Worm (Caenorhabditis elegans) whole organism, L2 larva: ENCODE data around the gene Y19D2B.1.

Experiments used
- R02D3.7 ChIP-seq: fragments of 150-350 bp; optimal IDR thresholded peaks from 2 replicates; lab custom pipeline; 2014; ENCODE audit warnings: missing biosample characterization, missing genetic modification characterization
- aly-2 ChIP-seq: fragments of 150-350 bp; optimal IDR thresholded peaks from 2 replicates; lab custom pipeline; 2014; ENCODE audit warnings: missing biosample characterization, missing genetic modification characterization
- ceh-16 ChIP-seq: fragments of 150-350 bp; optimal IDR thresholded peaks from 2 replicates; lab custom pipeline; 2014; ENCODE audit warnings: missing biosample characterization, missing genetic modification characterization
- mdl-1 ChIP-seq, 2 experiments: fragments of 150-350 bp in 1 of 2; sonication (generic microtip) in 1 of 2; optimal IDR thresholded peaks; 2 replicates each; lab custom pipeline; 2017; ENCODE audit warnings: missing biosample characterization in 2 of 2, missing genetic modification characterization in 2 of 2
- skn-1 ChIP-seq: sonication (generic microtip); optimal IDR thresholded peaks from 2 replicates; lab custom pipeline; 2017; ENCODE audit warnings: missing biosample characterization, missing genetic modification characterization
- unc-39 ChIP-seq: fragments of 150-350 bp; optimal IDR thresholded peaks from 2 replicates; lab custom pipeline; 2014; ENCODE audit warnings: missing biosample characterization, missing genetic modification characterization

- no peak for TF ChIP-seq R02D3.7 (tag; lab: Kevin White, UChicago)
- no peak for TF ChIP-seq skn-1 (tag; lab: Kevin White, UChicago)
- TF ChIP-seq unc-39 (tag; lab: Kevin White, UChicago): no peak
- no peak for TF ChIP-seq ceh-16 (tag; lab: Kevin White, UChicago)
- TF ChIP-seq mdl-1 (tag; optimal IDR thresholded peaks at IDR 0.05; lab: Kevin White, UChicago): no peak
- no peak for TF ChIP-seq aly-2 (tag; lab: Kevin White, UChicago)
Measured at ce11 chrII:10947317-10947716, 24.5 kb upstream of the Y19D2B.1 start, which contains the start of the genes tceb-3 and gskl-1.
